Fruit fly (Drosophila melanogaster) whole organism, embryonic: ENCODE data around the gene CG7912.

Experiments used
- Abd-B ChIP-seq: fragments of 200-800 bp; sonication (Bioruptor generic); optimal IDR thresholded peaks from 2 replicates; lab custom pipeline; 2018; ENCODE audit warnings: missing biosample characterization, mild to moderate bottlenecking, missing genetic modification characterization, moderate library complexity
- BEAF-32 ChIP-seq: fragments of 200-800 bp; sonication (Bioruptor generic); optimal IDR thresholded peaks from 3 replicates; lab custom pipeline; 2017; ENCODE audit warnings: missing biosample characterization, missing genetic modification characterization, mild to moderate bottlenecking, moderate library complexity, missing genetic modification reagents
- Bdp1 ChIP-seq: fragments of 200-800 bp; sonication (Bioruptor generic); optimal IDR thresholded peaks from 3 replicates; lab custom pipeline; 2016; ENCODE audit warnings: missing biosample characterization, missing genetic modification characterization
- CG1024 ChIP-seq: fragments of 200-800 bp; sonication (Bioruptor generic); IDR thresholded peaks from 2 replicates; pipeline ENCODE4 v1.3.6; 2022; ENCODE audit warnings: missing biosample characterization, missing genetic modification characterization
- CG10462 ChIP-seq: fragments of 200-800 bp; sonication (Bioruptor generic); optimal IDR thresholded peaks from 2 replicates; lab custom pipeline; 2016; ENCODE audit warnings: missing biosample characterization, missing genetic modification characterization
- CG12236 ChIP-seq: fragments of 200-800 bp; sonication (Bioruptor generic); optimal IDR thresholded peaks from 2 replicates; lab custom pipeline; 2016; ENCODE audit warnings: missing biosample characterization, missing genetic modification characterization
- CG12659 ChIP-seq: fragments of 200-800 bp; sonication (Bioruptor generic); optimal IDR thresholded peaks from 3 replicates; lab custom pipeline; 2017; ENCODE audit warnings: mild to moderate bottlenecking, missing biosample characterization, missing genetic modification reagents, missing genetic modification characterization
- CG13123 ChIP-seq: fragments of 200-800 bp; sonication (Bioruptor generic); optimal IDR thresholded peaks from 2 replicates; lab custom pipeline; 2016; ENCODE audit warnings: missing biosample characterization, missing genetic modification characterization
- CG13775 ChIP-seq: fragments of 200-800 bp; sonication (Bioruptor generic); optimal IDR thresholded peaks from 3 replicates; lab custom pipeline; 2017; ENCODE audit warnings: missing biosample characterization, mild to moderate bottlenecking, missing genetic modification characterization
- CG14667 ChIP-seq: fragments of 200-800 bp; sonication (Bioruptor generic); IDR thresholded peaks from 2 replicates; pipeline ENCODE4 v1.3.6; 2022; ENCODE audit warnings: missing biosample characterization, missing genetic modification characterization
- CG15514 ChIP-seq: fragments of 200-800 bp; sonication (Bioruptor generic); optimal IDR thresholded peaks from 3 replicates; lab custom pipeline; 2017; ENCODE audit warnings: missing biosample characterization, missing genetic modification characterization, mild to moderate bottlenecking, moderate library complexity, missing genetic modification reagents
- CG1603 ChIP-seq: fragments of 200-800 bp; sonication (Bioruptor generic); optimal IDR thresholded peaks from 2 replicates; lab custom pipeline; 2019; ENCODE audit warnings: missing biosample characterization, mild to moderate bottlenecking, missing genetic modification characterization, moderate library complexity
- CG17186 ChIP-seq: fragments of 200-800 bp; sonication (Bioruptor generic); optimal IDR thresholded peaks from 3 replicates; lab custom pipeline; 2017; ENCODE audit warnings: missing biosample characterization, missing genetic modification reagents, missing genetic modification characterization
- CG17385 ChIP-seq: fragments of 200-800 bp; sonication (Bioruptor generic); optimal IDR thresholded peaks from 3 replicates; lab custom pipeline; 2018; ENCODE audit warnings: missing biosample characterization, mild to moderate bottlenecking, missing genetic modification characterization
- CG5180 ChIP-seq: fragments of 200-800 bp; sonication (Bioruptor generic); optimal IDR thresholded peaks from 3 replicates; lab custom pipeline; 2017; ENCODE audit warnings: missing biosample characterization, missing genetic modification characterization, mild to moderate bottlenecking, moderate library complexity, missing genetic modification reagents
- CG6272 ChIP-seq: fragments of 200-800 bp; sonication (Bioruptor generic); IDR thresholded peaks from 2 replicates; pipeline ENCODE4 v1.3.6; 2022; ENCODE audit warnings: missing biosample characterization, missing genetic modification characterization
- CG6813 ChIP-seq: fragments of 200-800 bp; sonication (Bioruptor generic); optimal IDR thresholded peaks from 2 replicates; lab custom pipeline; 2017; ENCODE audit warnings: missing biosample characterization, missing genetic modification characterization, mild to moderate bottlenecking, moderate library complexity, missing genetic modification reagents
- CG8944 ChIP-seq: fragments of 200-800 bp; sonication (Bioruptor generic); optimal IDR thresholded peaks from 3 replicates; lab custom pipeline; 2016; ENCODE audit warnings: missing biosample characterization, missing genetic modification characterization
- CG9437 ChIP-seq: fragments of 200-800 bp; sonication (Bioruptor generic); optimal IDR thresholded peaks from 2 replicates; lab custom pipeline; 2018; ENCODE audit warnings: missing biosample characterization, mild to moderate bottlenecking, missing genetic modification characterization
- CG9797 ChIP-seq: fragments of 200-800 bp; sonication (Bioruptor generic); optimal IDR thresholded peaks from 3 replicates; lab custom pipeline; 2018; ENCODE audit warnings: missing biosample characterization, mild to moderate bottlenecking, missing genetic modification characterization
- Chrac-16 ChIP-seq: fragments of 200-800 bp; sonication (Bioruptor generic); optimal IDR thresholded peaks from 3 replicates; lab custom pipeline; 2016; ENCODE audit warnings: missing biosample characterization, missing genetic modification characterization
- Dek ChIP-seq: fragments of 200-800 bp; sonication (Bioruptor generic); optimal IDR thresholded peaks from 3 replicates; lab custom pipeline; 2019; ENCODE audit warnings: missing biosample characterization, mild to moderate bottlenecking, missing genetic modification characterization, moderate library complexity
- E2f2 ChIP-seq: fragments of 200-800 bp; sonication (Bioruptor generic); IDR thresholded peaks from 2 replicates; pipeline ENCODE4 v1.3.6; 2022; ENCODE audit warnings: missing biosample characterization, missing genetic modification characterization
- H15 ChIP-seq: fragments of 200-800 bp; sonication (Bioruptor generic); IDR thresholded peaks from 3 replicates; pipeline ENCODE4 v1.3.6; 2022; ENCODE audit warnings: missing biosample characterization, missing genetic modification characterization
- HLHmδ ChIP-seq: fragments of 200-800 bp; sonication (Bioruptor generic); optimal IDR thresholded peaks from 2 replicates; lab custom pipeline; 2018; ENCODE audit warnings: missing biosample characterization, mild to moderate bottlenecking, missing genetic modification characterization, moderate library complexity
- MBD-R2 ChIP-seq: fragments of 200-800 bp; sonication (Bioruptor generic); IDR thresholded peaks from 2 replicates; pipeline ENCODE4 v1.3.6; 2022; ENCODE audit warnings: missing biosample characterization, missing genetic modification characterization
- Max ChIP-seq: fragments of 200-800 bp; sonication (Bioruptor generic); optimal IDR thresholded peaks from 2 replicates; lab custom pipeline; 2016; ENCODE audit warnings: missing biosample characterization, mild to moderate bottlenecking, missing genetic modification characterization
- NC2α ChIP-seq: fragments of 200-800 bp; sonication (Bioruptor generic); optimal IDR thresholded peaks from 2 replicates; lab custom pipeline; 2016; ENCODE audit warnings: missing biosample characterization, missing genetic modification characterization
- NK7.1 ChIP-seq: fragments of 200-800 bp; sonication (Bioruptor generic); optimal IDR thresholded peaks from 3 replicates; lab custom pipeline; 2016; ENCODE audit warnings: missing biosample characterization, missing genetic modification characterization
- NfI ChIP-seq: fragments of 200-800 bp; sonication (Bioruptor generic); optimal IDR thresholded peaks from 3 replicates; lab custom pipeline; 2018; ENCODE audit warnings: missing biosample characterization, mild to moderate bottlenecking, missing genetic modification characterization, moderate library complexity
- Optix ChIP-seq: fragments of 200-800 bp; sonication (Bioruptor generic); IDR thresholded peaks from 3 replicates; pipeline ENCODE4 v1.3.6; 2022; ENCODE audit warnings: missing biosample characterization, missing genetic modification characterization
- Spps ChIP-seq: fragments of 200-800 bp; sonication (Bioruptor generic); optimal IDR thresholded peaks from 2 replicates; lab custom pipeline; 2018; ENCODE audit warnings: missing biosample characterization, mild to moderate bottlenecking, missing genetic modification characterization
- ara ChIP-seq: fragments of 200-800 bp; sonication (Bioruptor generic); IDR thresholded peaks from 2 replicates; pipeline ENCODE4 v1.3.6; 2022; ENCODE audit warnings: missing biosample characterization, missing genetic modification characterization
- croc ChIP-seq: fragments of 200-800 bp; sonication (Bioruptor generic); conservative IDR thresholded peaks from 3 replicates; pipeline ENCODE4 v1.3.6; 2022; ENCODE audit warnings: missing biosample characterization, missing genetic modification characterization
- crp ChIP-seq, 2 experiments: fragments of 200-800 bp; sonication (Bioruptor generic); optimal IDR thresholded peaks; 2 replicates in 1 of 2; 3 replicates in 1 of 2; lab custom pipeline; 2017; ENCODE audit warnings: missing biosample characterization in 2 of 2, missing genetic modification characterization in 2 of 2, mild to moderate bottlenecking in 1 of 2, moderate library complexity in 1 of 2
- cwo ChIP-seq: fragments of 200-800 bp; sonication (Bioruptor generic); optimal IDR thresholded peaks from 3 replicates; lab custom pipeline; 2017; ENCODE audit warnings: missing biosample characterization, missing genetic modification characterization, mild to moderate bottlenecking, moderate library complexity, missing genetic modification reagents
- dysf ChIP-seq: fragments of 200-800 bp; sonication (Bioruptor generic); IDR thresholded peaks from 3 replicates; pipeline ENCODE4 v1.3.6; 2022; ENCODE audit warnings: missing biosample characterization, missing genetic modification characterization
- gfzf ChIP-seq: fragments of 200-800 bp; sonication (Bioruptor generic); optimal IDR thresholded peaks from 2 replicates; lab custom pipeline; 2016; ENCODE audit warnings: missing biosample characterization, mild to moderate bottlenecking, missing genetic modification characterization, moderate library complexity
- h ChIP-seq: fragments of >200 bp; optimal IDR thresholded peaks from 2 replicates; lab custom pipeline; 2017
- hb ChIP-seq: fragments of 200-800 bp; sonication (Bioruptor generic); IDR thresholded peaks from 3 replicates; pipeline ENCODE4 v1.3.6; 2022; ENCODE audit warnings: missing biosample characterization, missing genetic modification characterization; ENCODE audit not compliant: partially characterized antibody
- insv ChIP-seq, 2 experiments: fragments of 200-800 bp; sonication (Bioruptor generic); optimal IDR thresholded peaks; 3 replicates each; lab custom pipeline; 2016 to 2018; ENCODE audit warnings: missing biosample characterization in 2 of 2, missing genetic modification characterization in 2 of 2
- lmd ChIP-seq: fragments of 200-800 bp; sonication (Bioruptor generic); IDR thresholded peaks from 2 replicates; pipeline ENCODE4 v1.3.6; 2022; ENCODE audit warnings: missing biosample characterization, missing genetic modification characterization
- mld ChIP-seq: fragments of 200-800 bp; sonication (Bioruptor generic); IDR thresholded peaks from 3 replicates; pipeline ENCODE4 v1.3.6; 2022; ENCODE audit warnings: missing biosample characterization, missing genetic modification characterization; ENCODE audit not compliant: partially characterized antibody
- sens-2 ChIP-seq: fragments of 200-800 bp; sonication (Bioruptor generic); IDR thresholded peaks from 2 replicates; pipeline ENCODE4 v1.3.6; 2022; ENCODE audit warnings: missing biosample characterization, missing genetic modification characterization
- slbo ChIP-seq: fragments of 200-800 bp; sonication (Bioruptor generic); IDR thresholded peaks from 2 replicates; pipeline ENCODE4 v1.3.6; 2022; ENCODE audit warnings: missing biosample characterization, missing genetic modification characterization
- slou ChIP-seq: fragments of 200-800 bp; sonication (Bioruptor generic); optimal IDR thresholded peaks from 3 replicates; lab custom pipeline; 2016; ENCODE audit warnings: missing biosample characterization, missing genetic modification characterization
- trem ChIP-seq: fragments of 200-800 bp; optimal IDR thresholded peaks from 3 replicates; lab custom pipeline; 2019; ENCODE audit warnings: missing biosample characterization, mild to moderate bottlenecking, missing genetic modification characterization, moderate library complexity
- ttk ChIP-seq: fragments of 200-800 bp; sonication (Bioruptor generic); IDR thresholded peaks from 2 replicates; pipeline ENCODE4 v2.1.2; 2022; ENCODE audit warnings: missing biosample characterization, missing genetic modification characterization
- twi ChIP-seq: fragments of 200-800 bp; optimal IDR thresholded peaks from 2 replicates; lab custom pipeline; 2019; ENCODE audit warnings: missing biosample characterization, mild to moderate bottlenecking, missing genetic modification characterization, moderate library complexity

Gene CG7912

DNA sequence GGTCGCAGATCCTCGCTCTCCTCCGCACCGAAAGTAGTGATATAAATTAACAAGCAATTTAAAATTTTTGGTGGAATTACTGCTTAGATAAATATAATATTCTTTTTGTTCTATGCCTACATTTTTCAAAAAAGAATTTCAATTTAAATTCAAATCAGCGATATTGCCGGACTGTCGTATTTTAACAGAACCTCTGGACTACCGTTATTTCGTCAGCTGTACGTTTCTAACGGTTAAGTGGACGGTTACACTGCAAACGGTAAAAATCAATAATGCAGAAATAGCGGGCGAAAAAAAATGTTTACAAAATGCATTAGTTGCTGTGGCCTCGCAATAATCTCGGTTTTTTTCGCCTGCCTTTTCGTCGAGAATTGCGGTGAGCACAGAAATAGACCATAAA lies 8.7 kb downstream of the CG7912 start, which contains the start of gene Tace (continued):
- no peak for TF ChIP-seq CG12659
- no peak for TF ChIP-seq CG5180 (GFP tag; lab: Kevin White, UChicago)
- TF ChIP-seq Dek = no peak
- TF ChIP-seq HLHmδ (GFP tag; lab: Kevin White, UChicago) = no peak
- TF ChIP-seq slou (GFP tag; lab: Kevin White, UChicago) = no peak
- TF ChIP-seq ttk (GFP tag; lab: Robert Waterston, UW) = no peak
- peak; percentile 95 for TF ChIP-seq CG10462 (GFP tag; lab: Kevin White, UChicago)
- no peak for TF ChIP-seq h (lab: Kevin White, UChicago)
- TF ChIP-seq CG9437 (GFP tag; lab: Kevin White, UChicago) = no peak
- no peak for TF ChIP-seq CG13123 (GFP tag; lab: Kevin White, UChicago)
- no peak for TF ChIP-seq sens-2 (GFP tag; lab: Robert Waterston, UW)
- no peak for TF ChIP-seq NK7.1
- TF ChIP-seq insv (GFP tag; optimal IDR thresholded peaks at IDR 0.05; lab: Kevin White, UChicago) = peak in 1 of 2 experiments; percentile 96
- TF ChIP-seq crp (GFP tag; optimal IDR thresholded peaks at IDR 0.05; lab: Kevin White, UChicago) = peak in 1 of 2 experiments; percentile 36
- TF ChIP-seq ara (GFP tag; lab: Robert Waterston, UW) = no peak
- peak; percentile 7 for TF ChIP-seq BEAF-32 (GFP tag; lab: Kevin White, UChicago)
- TF ChIP-seq dysf (GFP tag; lab: Robert Waterston, UW) = no peak
- TF ChIP-seq CG8944 = no peak
- TF ChIP-seq CG17186 (GFP tag; lab: Kevin White, UChicago) = no peak
- TF ChIP-seq CG6813 (GFP tag; lab: Kevin White, UChicago) = no peak
- no peak for TF ChIP-seq CG15514 (GFP tag; lab: Kevin White, UChicago)
- TF ChIP-seq gfzf (GFP tag; lab: Kevin White, UChicago) = peak; percentile 67
- no peak for TF ChIP-seq Optix (GFP tag; lab: Robert Waterston, UW)
- no peak for TF ChIP-seq croc (GFP tag; lab: Robert Waterston, UW)
- no peak for TF ChIP-seq H15 (GFP tag; lab: Robert Waterston, UW)
- no peak for TF ChIP-seq mld (GFP tag; lab: Robert Waterston, UW)
- TF ChIP-seq Bdp1 (GFP tag; lab: Kevin White, UChicago) = no peak
- TF ChIP-seq CG9797 (GFP tag; lab: Kevin White, UChicago) = peak; percentile 15
- no peak for TF ChIP-seq Abd-B
- TF ChIP-seq CG1603 (tag; lab: Kevin White, UChicago) = peak; percentile 16
- no peak for TF ChIP-seq MBD-R2
- peak; percentile 31 for TF ChIP-seq trem (tag; lab: Kevin White, UChicago)
- TF ChIP-seq CG6272 = no peak

DNA sequence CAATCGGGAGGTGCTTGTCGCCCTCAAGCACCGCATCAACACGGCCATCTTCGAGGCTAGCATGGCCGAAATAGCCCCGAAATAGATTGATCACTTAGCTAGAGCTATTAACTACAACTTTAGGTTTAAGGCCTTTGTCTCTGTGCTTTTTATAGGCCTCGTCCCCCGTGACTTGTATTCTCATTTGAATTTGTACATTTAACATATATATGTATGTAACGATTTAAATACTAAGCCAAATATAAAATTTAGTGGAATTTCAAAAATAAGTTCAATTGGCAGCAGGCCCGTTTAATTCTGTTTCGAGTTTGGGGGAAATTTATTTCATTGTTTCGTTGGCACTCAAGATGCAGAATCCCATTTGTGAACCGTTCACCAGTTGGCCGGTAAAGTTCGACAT lies 9.5 kb downstream of the CG7912 start, which contains the start of gene CG34298:
Gene CG34298, plus strand, starts transcription at position 301 of the 400 bp plus-strand sequence.
- TF ChIP-seq slbo (no peak), Chrac-16 (no peak), Max (GFP tag; lab: Kevin White, UChicago) (no peak), lmd (GFP tag; lab: Robert Waterston, UW) (no peak), CG1603 (tag; lab: Kevin White, UChicago) (no peak)
- TF ChIP-seq, all 482 proteins: peak for 0

DNA sequence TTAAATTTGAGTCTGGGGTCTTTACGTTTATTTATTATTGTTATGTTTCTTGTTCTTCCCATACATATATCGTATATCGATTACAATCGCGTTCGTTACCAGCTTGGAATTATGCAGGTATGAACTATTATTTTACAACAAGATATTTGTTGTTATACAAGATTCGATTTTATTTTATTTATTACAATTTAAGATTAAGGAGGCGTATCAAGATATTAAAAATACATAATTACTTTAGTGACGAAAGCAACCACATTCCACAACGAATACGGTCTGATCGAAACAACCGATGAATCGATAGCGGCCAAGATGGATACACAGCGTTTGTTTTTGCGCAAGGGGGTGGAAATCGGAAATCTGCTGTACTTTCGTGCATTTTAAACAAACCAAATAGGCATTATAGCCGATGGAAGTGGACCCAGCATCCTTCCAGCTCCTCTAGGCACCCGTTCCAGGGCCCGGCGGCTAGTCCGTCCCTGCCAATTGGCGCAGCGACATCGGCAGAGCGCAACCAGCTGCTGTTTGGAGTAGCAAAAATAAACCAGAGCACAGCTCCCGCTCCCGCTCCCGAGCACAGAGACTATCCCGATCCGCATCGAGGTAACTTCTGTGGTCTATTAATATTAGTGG lies 11.3 kb downstream of the CG7912 start, which contains the start of the genes CG15525 and CG11504:
Gene CG15525, minus strand, starts transcription at position 70 of the 630 bp plus-strand sequence.
Gene CG11504, plus strand, starts transcription at position 294 of the 630 bp plus-strand sequence.
- peak; percentile 46 for TF ChIP-seq Spps (tag; lab: Kevin White, UChicago)
- TF ChIP-seq twi = no peak
- TF ChIP-seq E2f2 = peak; percentile 50
- TF ChIP-seq CG13775 (GFP tag; lab: Kevin White, UChicago) = peak; percentile 65
- peak; percentile 90 for TF ChIP-seq hb (GFP tag; lab: Robert Waterston, UW)
- TF ChIP-seq NC2α (GFP tag; lab: Kevin White, UChicago) = no peak
- peak; percentile 34; the same call in 1 of the 2 replicates for TF ChIP-seq CG1024 (GFP tag; lab: Robert Waterston, UW)
- TF ChIP-seq NfI (GFP tag; lab: Kevin White, UChicago) = peak; percentile 36
- TF ChIP-seq CG17385 (GFP tag; lab: Kevin White, UChicago) = peak; percentile 92
- no peak for TF ChIP-seq cwo
- peak; percentile 31; the same call in 1 of the 2 replicates for TF ChIP-seq CG14667 (GFP tag; lab: Robert Waterston, UW)
- no peak for TF ChIP-seq CG12236 (GFP tag; lab: Kevin White, UChicago)
